Worm (Caenorhabditis elegans) whole organism, L4 larva: ENCODE results near the gene F15A4.2.

Experiments
- D1046.2 ChIP-seq: fragments of 200-800 bp; sonication (Bioruptor generic); IDR thresholded peaks from 2 replicates; pipeline ENCODE4 v1.3.6; 2022; ENCODE audit warnings: missing genetic modification characterization, missing compliant biosample characterization
- F10B5.3 ChIP-seq: sonication (generic microtip); optimal IDR thresholded peaks from 2 replicates; lab custom pipeline; 2016; ENCODE audit warnings: mild to moderate bottlenecking, missing genetic modification characterization, missing compliant biosample characterization
- F49E8.2 ChIP-seq: sonication (generic microtip); optimal IDR thresholded peaks from 2 replicates; lab custom pipeline; 2016; ENCODE audit warnings: missing compliant biosample characterization, mild to moderate bottlenecking, missing genetic modification characterization, borderline replicate concordance
- Y105C5A.15 ChIP-seq: fragments of 200-800 bp; sonication (Bioruptor generic); IDR thresholded peaks from 2 replicates; pipeline ENCODE4 v1.3.6; 2022; ENCODE audit warnings: missing genetic modification characterization, missing compliant biosample characterization
- aha-1 ChIP-seq: fragments of 150-350 bp; peaks from one replicate; lab custom pipeline; 2014; ENCODE audit warnings: missing biosample characterization, missing genetic modification characterization
- ama-1 ChIP-seq: fragments of 150-350 bp; optimal IDR thresholded peaks from 2 replicates; lab custom pipeline; 2014; ENCODE audit warnings: inconsistent platforms, mixed read lengths
- attf-4 ChIP-seq: sonication (generic microtip); optimal IDR thresholded peaks from 3 replicates; lab custom pipeline; 2017; ENCODE audit warnings: missing biosample characterization, missing genetic modification characterization
- ceh-44 ChIP-seq: fragments of 200-800 bp; sonication (Bioruptor generic); IDR thresholded peaks from 2 replicates; pipeline ENCODE4 v1.3.6; 2022; ENCODE audit warnings: missing genetic modification reagents, missing genetic modification characterization, missing compliant biosample characterization
- daf-8 ChIP-seq: fragments of 200-800 bp; sonication (Bioruptor generic); IDR thresholded peaks from 2 replicates; pipeline ENCODE4 v1.3.6; 2022; ENCODE audit warnings: missing genetic modification characterization, missing compliant biosample characterization
- dmd-6 ChIP-seq: fragments of 200-800 bp; sonication (Bioruptor generic); IDR thresholded peaks from 2 replicates; pipeline ENCODE4 v1.3.6; 2022; ENCODE audit warnings: missing genetic modification reagents, missing genetic modification characterization, missing compliant biosample characterization
- dmd-8 ChIP-seq: fragments of 200-800 bp; sonication (Bioruptor generic); IDR thresholded peaks from 2 replicates; pipeline ENCODE4 v1.3.6; 2022; ENCODE audit warnings: missing genetic modification characterization, missing compliant biosample characterization
- dpl-1 ChIP-seq: fragments of 150-350 bp; optimal IDR thresholded peaks from 2 replicates; lab custom pipeline; 2014; ENCODE audit warnings: missing biosample characterization, missing genetic modification reagents, missing genetic modification characterization
- lim-7 ChIP-seq: fragments of 200-800 bp; sonication (Bioruptor generic); IDR thresholded peaks from 2 replicates; pipeline ENCODE4 v1.3.6; 2022; ENCODE audit warnings: missing genetic modification characterization, missing compliant biosample characterization
- lin-1 ChIP-seq: fragments of 200-800 bp; sonication (Bioruptor generic); IDR thresholded peaks from 2 replicates; pipeline ENCODE4 v1.3.6; 2022; ENCODE audit warnings: missing genetic modification reagents, missing genetic modification characterization, missing compliant biosample characterization
- lin-15B ChIP-seq: fragments of 150-350 bp; sonication (generic microtip); optimal IDR thresholded peaks from 3 replicates; lab custom pipeline; 2014; ENCODE audit warnings: missing biosample characterization, missing genetic modification characterization
- lin-38 ChIP-seq: fragments of 200-800 bp; sonication (Bioruptor generic); IDR thresholded peaks from 2 replicates; pipeline ENCODE4 v1.3.6; 2022; ENCODE audit warnings: missing genetic modification reagents, missing genetic modification characterization, missing compliant biosample characterization
- lsy-2 ChIP-seq, 2 experiments: fragments of 150-350 bp in 1 of 2; sonication (generic microtip) in 1 of 2; optimal IDR thresholded peaks; 2 replicates each; lab custom pipeline; 2014 to 2017; ENCODE audit warnings: missing biosample characterization in 2 of 2, missing genetic modification characterization in 2 of 2
- madf-9 ChIP-seq: fragments of 200-800 bp; sonication (Bioruptor generic); conservative IDR thresholded peaks from 2 replicates; pipeline ENCODE4 v1.3.6; 2022; ENCODE audit warnings: missing genetic modification reagents, missing genetic modification characterization, missing compliant biosample characterization
- mxl-3 ChIP-seq: fragments of 200-800 bp; sonication (Bioruptor generic); optimal IDR thresholded peaks from 2 replicates; lab custom pipeline; 2018; ENCODE audit warnings: mild to moderate bottlenecking, missing genetic modification characterization, missing compliant biosample characterization
- nhr-111 ChIP-seq: fragments of 200-800 bp; sonication (Bioruptor generic); optimal IDR thresholded peaks from 2 replicates; lab custom pipeline; 2018; ENCODE audit warnings: mild to moderate bottlenecking, missing genetic modification characterization, missing compliant biosample characterization
- nhr-237 ChIP-seq: sonication (generic microtip); optimal IDR thresholded peaks from 2 replicates; lab custom pipeline; 2017; ENCODE audit warnings: missing biosample characterization, missing genetic modification characterization
- pha-4 ChIP-seq, 2 experiments: fragments of 150-350 bp in 1 of 2; fragments of 200-800 bp in 1 of 2; sonication (Bioruptor generic) in 1 of 2; IDR thresholded peaks in 1 of 2; optimal IDR thresholded peaks in 1 of 2; 2 replicates each; pipeline versions ENCODE4 v1.3.6 to Lab custom; 2014 to 2022; ENCODE audit warnings: missing genetic modification characterization in 2 of 2, missing genetic modification reagents in 2 of 2, missing biosample characterization in 1 of 2, missing compliant biosample characterization in 1 of 2
- saeg-2 ChIP-seq: fragments of 200-800 bp; sonication (Bioruptor generic); IDR thresholded peaks from 2 replicates; pipeline ENCODE4 v1.3.6; 2022; ENCODE audit warnings: missing genetic modification reagents, missing genetic modification characterization, missing compliant biosample characterization
- set-16 ChIP-seq: fragments of 200-800 bp; sonication (Bioruptor generic); IDR thresholded peaks from 2 replicates; pipeline ENCODE4 v1.3.6; 2022; ENCODE audit warnings: missing genetic modification reagents, missing genetic modification characterization, missing compliant biosample characterization
- skn-1 ChIP-seq: fragments of 150-350 bp; optimal IDR thresholded peaks from 2 replicates; lab custom pipeline; 2014; ENCODE audit warnings: missing biosample characterization, missing genetic modification characterization
- unc-39 ChIP-seq: sonication (generic microtip); optimal IDR thresholded peaks from 2 replicates; lab custom pipeline; 2017; ENCODE audit warnings: missing biosample characterization, missing genetic modification characterization
- unc-62 ChIP-seq, 3 experiments: fragments of 150-350 bp in 1 of 3; sonication (generic microtip); optimal IDR thresholded peaks in 2 of 3; peaks in 1 of 3; 1 replicate in 1 of 3; 2 replicates in 2 of 3; lab custom pipeline; 2014 to 2017; ENCODE audit warnings: missing biosample characterization in 3 of 3, missing genetic modification characterization in 3 of 3, missing genetic modification reagents in 3 of 3, missing genotype in 1 of 3

F15A4.2 gene

DNA sequence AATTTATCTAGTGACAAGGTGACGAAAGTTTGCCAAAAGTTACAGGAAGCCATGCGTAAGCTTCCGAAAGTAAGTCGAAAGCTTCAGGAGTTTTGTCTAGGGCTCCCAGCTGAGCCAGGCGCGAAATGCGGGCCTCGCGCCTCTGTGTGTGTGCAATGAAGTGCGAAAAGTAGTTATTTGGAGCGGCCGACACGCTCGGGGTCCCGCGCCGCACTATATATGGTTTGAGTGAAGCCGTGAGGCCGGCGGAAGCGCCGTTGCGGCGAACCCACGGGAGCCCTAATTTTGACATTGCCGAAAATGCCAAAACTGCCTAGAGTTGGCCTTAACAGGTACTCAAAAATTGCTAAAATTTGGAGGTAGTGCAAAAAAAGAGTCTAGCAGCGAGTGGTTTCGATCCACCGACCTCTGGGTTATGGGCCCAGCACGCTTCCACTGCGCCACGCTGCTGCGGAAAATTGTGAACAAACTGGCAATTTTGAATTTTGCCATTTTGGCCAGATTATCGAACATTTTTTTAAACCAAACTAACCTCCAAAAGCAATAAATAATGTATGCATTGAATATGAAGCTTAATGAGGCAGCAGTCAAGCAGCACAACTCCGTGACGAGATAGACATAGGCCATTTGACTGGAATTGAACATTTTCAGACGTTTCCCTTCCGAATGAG is 27.0 kb upstream of the F15A4.2 start (continued):
- no peak for TF ChIP-seq madf-9 (GFP tag; lab: Robert Waterston, UW)
- no peak for TF ChIP-seq lin-38 (GFP tag; lab: Robert Waterston, UW)
- no peak for TF ChIP-seq daf-8 (GFP tag; lab: Robert Waterston, UW)
- TF ChIP-seq F10B5.3, result no peak

DNA sequence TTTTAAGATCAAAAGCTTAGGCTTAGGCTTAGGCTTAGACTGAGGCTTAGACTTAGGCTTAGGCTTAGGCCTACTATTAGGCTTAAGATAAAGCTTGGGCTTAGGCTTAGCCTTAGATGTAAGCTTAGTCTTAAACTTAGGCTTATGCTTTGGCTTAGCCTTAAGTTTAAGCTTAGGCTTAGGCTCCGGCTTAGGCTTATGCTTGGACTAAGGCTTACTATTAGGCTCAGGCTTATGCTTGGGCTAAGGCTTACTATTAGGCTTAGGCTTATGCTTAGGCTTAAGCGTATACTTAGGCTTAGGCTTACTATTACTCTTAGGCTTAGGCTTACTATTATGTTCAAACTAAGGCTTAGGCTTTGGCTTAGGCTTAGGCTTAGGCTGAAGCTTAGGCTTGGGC is 25.6 kb upstream of the F15A4.2 start:
- TF ChIP-seq lim-7 (GFP tag; lab: Robert Waterston, UW) (0 out of 2 replicates have a peak, but pooled peaks have one; percentile 32), mxl-3 (no peak)

DNA sequence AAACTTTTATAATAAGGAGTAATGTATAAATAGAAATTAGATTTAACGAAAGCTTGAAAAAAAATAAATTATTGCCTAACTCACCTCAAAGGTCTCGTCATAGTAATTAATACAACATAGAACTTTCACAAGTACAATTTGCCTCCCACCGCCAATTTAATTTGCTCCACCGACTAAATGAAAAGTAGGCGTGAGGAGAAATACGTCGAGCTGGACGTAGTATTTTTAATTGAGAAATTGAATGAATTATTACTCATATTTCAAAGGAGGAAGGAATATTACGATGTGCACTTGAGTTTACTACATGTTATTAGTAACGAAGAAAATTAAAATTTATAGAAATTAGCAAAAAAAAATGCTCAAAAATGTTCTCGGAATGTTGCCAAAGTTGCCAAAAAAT is 23.9 kb upstream of the F15A4.2 start, which contains the start of gene Y57A10C.9:
Y57A10C.9 (minus strand) TSS at position 101 of the 400 bp plus-strand sequence.
- TF ChIP-seq unc-39 (tag; lab: Kevin White, UChicago) (no peak), dpl-1 (GFP tag; lab: Kevin White, UChicago) (no peak), pha-4 (GFP tag; IDR thresholded peaks at IDR 0.05; lab: Robert Waterston, UW) (no peak), pha-4 (tag; optimal IDR thresholded peaks at IDR 0.05; lab: Kevin White, UChicago) (no peak), nhr-111 (no peak), ama-1 (lab: Kevin White, UChicago) (no peak), lin-38 (GFP tag; lab: Robert Waterston, UW) (no peak), daf-8 (GFP tag; lab: Robert Waterston, UW) (no peak), saeg-2 (GFP tag; lab: Robert Waterston, UW) (no peak), skn-1 (tag; lab: Kevin White, UChicago) (no peak), dmd-6 (GFP tag; lab: Robert Waterston, UW) (no peak), Y105C5A.15 (GFP tag; lab: Robert Waterston, UW) (no peak), unc-62 (GFP tag; optimal IDR thresholded peaks at IDR 0.05 in 1 of 2; lab: Kevin White, UChicago) (no peak), unc-62 (tag; optimal IDR thresholded peaks at IDR 0.05; lab: Kevin White, UChicago) (no peak), ceh-44 (GFP tag; lab: Robert Waterston, UW) (no peak), F49E8.2 (tag; lab: Kevin White, UChicago) (no peak), nhr-237 (tag; lab: Kevin White, UChicago) (no peak), lsy-2 (tag; optimal IDR thresholded peaks at IDR 0.05; lab: Kevin White, UChicago) (no peak)

DNA sequence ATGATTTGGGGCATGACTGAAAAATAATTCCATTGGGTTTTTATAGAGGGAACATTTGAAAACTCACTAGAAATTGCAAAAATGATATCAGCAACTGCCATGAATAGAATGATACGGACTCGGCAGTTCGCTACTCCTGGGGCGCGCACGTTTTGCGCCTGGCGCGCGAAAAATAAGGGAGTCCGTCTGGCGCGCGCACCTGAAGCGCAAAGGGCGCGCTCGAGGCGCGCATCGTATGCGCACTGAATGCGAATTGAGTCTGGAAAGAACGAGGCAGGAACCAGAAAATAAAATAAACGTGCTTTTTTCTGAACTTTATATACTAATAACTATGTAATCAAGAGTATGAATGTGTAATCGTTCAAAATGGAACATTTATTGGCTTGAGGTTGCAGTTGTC is 21.2 kb upstream of the F15A4.2 start, which contains the start of gene Y57A10C.10:
Y57A10C.10 (minus strand) TSS at position 101 of the 400 bp plus-strand sequence.
- peak; percentile 12; the same call in 1 of the 2 replicates for TF ChIP-seq set-16 (GFP tag; lab: Robert Waterston, UW)

DNA sequence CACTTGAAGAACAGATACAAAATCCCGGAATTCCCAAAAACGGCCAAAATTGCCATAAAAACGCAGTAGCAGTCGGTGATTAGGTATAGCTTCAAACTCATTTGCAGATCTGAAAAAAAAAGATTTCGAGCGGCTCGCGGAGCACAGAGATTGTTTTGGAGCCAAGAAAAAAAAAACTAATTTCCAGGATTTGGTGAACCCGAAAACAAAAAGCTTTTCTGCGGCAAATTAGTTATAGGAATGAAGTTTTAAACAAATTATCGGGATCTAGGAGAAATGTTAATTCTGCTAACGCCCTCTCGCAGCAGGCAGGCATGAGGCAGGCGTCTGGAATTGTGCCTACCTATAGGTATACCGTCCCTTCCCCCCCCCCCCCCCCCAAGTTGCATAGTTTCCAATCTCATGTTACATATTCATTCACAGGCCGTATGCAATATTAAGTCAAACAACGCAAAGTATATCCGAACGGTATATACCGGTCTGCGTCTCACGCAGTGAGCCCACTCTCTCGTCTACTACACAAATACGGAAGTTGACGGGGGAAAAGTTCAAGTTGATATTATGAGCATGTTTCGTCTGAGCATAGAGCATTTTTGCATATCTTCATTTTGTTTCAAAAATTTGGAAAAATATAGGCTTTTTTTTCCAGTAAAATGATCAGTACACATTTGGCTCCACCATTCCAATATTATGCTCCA is 17.5 kb upstream of the F15A4.2 start, which contains the start of the genes W05H5.1 and pitr-6:
W05H5.1 (minus strand) TSS at position 101 of the 698 bp plus-strand sequence.
pitr-6 (plus strand) TSS at position 648 of the 698 bp plus-strand sequence.
- no peak for TF ChIP-seq lin-38 (GFP tag; lab: Robert Waterston, UW)
- TF ChIP-seq lin-1 (GFP tag; lab: Robert Waterston, UW), result no peak
- peak; percentile 55 for TF ChIP-seq aha-1 (tag; lab: Kevin White, UChicago)
- no peak for TF ChIP-seq nhr-237 (tag; lab: Kevin White, UChicago)
- TF ChIP-seq saeg-2 (GFP tag; lab: Robert Waterston, UW), result no peak
- no peak for TF ChIP-seq attf-4 (tag; lab: Kevin White, UChicago)
- TF ChIP-seq lin-15B, result no peak

DNA sequence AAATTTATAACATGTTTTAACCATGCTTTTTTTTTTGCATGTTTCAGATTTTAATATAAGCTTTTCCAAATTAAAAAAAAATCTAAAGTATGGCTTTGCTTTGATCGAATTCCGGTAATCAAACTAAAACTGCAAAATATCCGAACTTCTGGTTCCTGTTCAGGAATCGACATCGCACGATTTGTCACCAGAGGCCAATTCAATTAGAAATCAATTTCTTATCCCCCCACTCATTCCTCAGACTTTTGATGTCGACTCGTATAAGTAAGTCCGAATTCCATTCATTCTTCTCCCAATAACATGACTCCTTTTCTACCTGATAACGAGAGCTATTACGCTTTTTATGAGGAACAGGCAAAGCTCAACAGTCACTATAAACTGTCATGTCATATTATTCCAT is 14.1 kb upstream of the F15A4.2 start, which contains the start of gene srh-27:
srh-27 (plus strand) TSS at position 301 of the 400 bp plus-strand sequence.
- no peak for TF ChIP-seq D1046.2 (GFP tag; lab: Robert Waterston, UW)
- no peak for TF ChIP-seq dmd-8
